Worm (Caenorhabditis elegans): ENCODE results near the gene sdz-38.

DNA sequence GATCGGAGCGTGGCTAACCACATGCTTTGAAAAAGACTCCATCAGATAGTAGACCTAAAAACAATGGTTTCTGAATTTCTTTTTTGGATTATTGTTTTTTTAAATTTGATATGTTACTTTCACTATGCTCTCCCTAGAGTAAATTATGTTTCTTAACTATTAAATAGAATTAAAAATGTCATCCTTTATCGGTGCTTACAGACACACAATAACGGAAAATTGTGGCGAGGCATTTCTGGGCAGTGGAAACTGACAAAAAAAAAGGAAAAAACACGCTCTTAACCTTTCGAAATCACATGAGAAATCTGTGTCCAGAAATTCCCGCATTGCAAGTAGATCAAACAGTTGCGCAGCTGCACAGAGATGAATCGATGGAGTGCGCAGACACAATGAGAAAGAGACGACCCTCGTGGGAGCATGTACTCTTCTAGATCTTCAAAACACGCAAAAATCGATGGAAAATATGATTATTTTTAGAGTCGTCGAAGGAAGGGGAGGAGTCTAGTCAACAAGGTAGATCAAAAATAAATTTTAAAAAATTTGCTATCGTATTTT lies 1.5 kb downstream of the sdz-38 start, which contains the start of gene ZK892.6:
- TF ChIP-seq nhr-77 (tag; optimal IDR thresholded peaks at IDR 0.05) (no peak), nhr-11 (tag; optimal IDR thresholded peaks at IDR 0.05) (no peak), nhr-237 (tag; optimal IDR thresholded peaks at IDR 0.05) (no peak), mab-5 (tag; optimal IDR thresholded peaks at IDR 0.05) (no peak), peb-1 (tag; optimal IDR thresholded peaks at IDR 0.05) (no peak), lin-11 (tag; optimal IDR thresholded peaks at IDR 0.05) (no peak), lsy-2 (tag; optimal IDR thresholded peaks at IDR 0.05) (no peak), elt-1 (tag; optimal IDR thresholded peaks at IDR 0.05) (no peak), ama-1 (optimal IDR thresholded peaks at IDR 0.05) (no peak), lin-39 (tag; optimal IDR thresholded peaks at IDR 0.05) (no peak), elt-3 (tag; optimal IDR thresholded peaks at IDR 0.05) (no peak), egl-27 (tag; optimal IDR thresholded peaks at IDR 0.05) (no peak)

Data from whole organism, L2 larva.